Fruit fly (Drosophila melanogaster): ENCODE results near the gene CG5854.

The CG5854 gene

DNA sequence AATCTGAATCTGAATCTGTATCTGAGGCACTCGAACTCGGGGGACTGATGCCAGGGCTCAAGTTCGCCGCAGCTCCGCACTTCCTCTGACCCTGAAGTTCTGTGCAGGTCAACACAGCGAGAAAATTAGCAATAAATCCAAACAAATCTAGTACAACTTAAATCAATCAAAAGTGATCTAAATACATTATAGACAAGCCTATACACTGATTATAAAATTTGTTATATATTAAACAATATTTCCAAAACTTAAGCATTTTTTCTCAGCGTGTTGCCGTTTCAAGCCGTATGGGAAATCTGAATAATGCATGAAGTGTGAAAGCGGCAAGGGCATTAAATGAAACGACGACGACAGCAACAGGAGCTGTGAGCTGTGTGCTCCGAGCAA is 18.7 kb upstream of the CG5854 start (continued):
- TF ChIP-seq CG12104 (GFP tag; optimal IDR thresholded peaks at IDR 0.05) (no peak), Jarid2 (GFP tag; optimal IDR thresholded peaks at IDR 0.05) (no peak), Dll (GFP tag; IDR thresholded peaks at IDR 0.05; ENCODE audit: partially characterized antibody) (no peak), twi (tag; optimal IDR thresholded peaks at IDR 0.05) (no peak), abd-A (tag; optimal IDR thresholded peaks at IDR 0.05) (no peak), Hand (GFP tag; optimal IDR thresholded peaks at IDR 0.05) (no peak), yki (optimal IDR thresholded peaks at IDR 0.05) (no peak), oc (tag; optimal IDR thresholded peaks at IDR 0.05) (no peak), NC2β (GFP tag; optimal IDR thresholded peaks at IDR 0.05) (no peak), tio (GFP tag; optimal IDR thresholded peaks at IDR 0.05) (peak; percentile 27), CG16863 (GFP tag; optimal IDR thresholded peaks at IDR 0.05) (no peak), CG14014 (GFP tag; IDR thresholded peaks at IDR 0.05) (peak; percentile 71), CG3726 (GFP tag; IDR thresholded peaks at IDR 0.05) (no peak), Dbx (GFP tag; IDR thresholded peaks at IDR 0.05) (peak; percentile 56; the same call in 2 of the 3 replicates), Elba2 (GFP tag; optimal IDR thresholded peaks at IDR 0.05) (no peak), CG8359 (GFP tag; optimal IDR thresholded peaks at IDR 0.05; ENCODE audit: borderline replicate concordance) (no peak), Gug (GFP tag; IDR thresholded peaks at IDR 0.05) (no peak), grn (GFP tag; optimal IDR thresholded peaks at IDR 0.05) (no peak), gce (GFP tag; IDR thresholded peaks at IDR 0.05) (no peak), croc (GFP tag; conservative IDR thresholded peaks at IDR 0.05) (no peak)

DNA sequence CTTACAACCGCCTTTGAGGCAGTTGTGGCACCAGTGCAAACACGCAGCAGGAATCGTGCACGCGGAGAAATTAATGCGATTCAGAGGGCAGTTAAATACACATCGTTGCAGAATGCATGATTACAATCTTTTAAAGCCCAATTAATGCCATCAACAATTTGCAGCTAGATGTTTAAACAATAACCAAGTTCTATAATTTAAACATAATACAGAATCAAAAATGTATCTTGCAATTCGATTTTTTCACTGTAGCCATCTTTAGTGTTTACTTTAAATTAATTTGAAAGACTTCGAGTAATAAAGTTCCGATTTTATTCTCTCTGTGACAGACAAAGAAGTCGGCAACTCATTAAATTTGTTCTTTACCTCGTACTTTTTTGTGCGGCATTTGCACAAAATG is 17.7 kb upstream of the CG5854 start:
- no peak for TF ChIP-seq lov (optimal IDR thresholded peaks at IDR 0.05)
- no peak for TF ChIP-seq lov (GFP tag; IDR thresholded peaks at IDR 0.05)
- TF ChIP-seq prd (optimal IDR thresholded peaks at IDR 0.05), result no peak
- TF ChIP-seq prd (GFP tag; IDR thresholded peaks at IDR 0.05), result 0 out of 3 replicates have a peak, but pooled peaks have one; percentile 37
- TF ChIP-seq CG31224 (GFP tag; IDR thresholded peaks at IDR 0.05), result no peak
- TF ChIP-seq CG5953 (GFP tag; IDR thresholded peaks at IDR 0.05), result no peak
- TF ChIP-seq unpg (GFP tag; optimal IDR thresholded peaks at IDR 0.05), result peak; percentile 3
- peak; percentile 27 to 74 for TF ChIP-seq bsh (GFP tag; optimal IDR thresholded peaks at IDR 0.05)
- no peak for TF ChIP-seq maf-S (GFP tag; optimal IDR thresholded peaks at IDR 0.05)
- TF ChIP-seq CG12391 (tag; optimal IDR thresholded peaks at IDR 0.05), result no peak
- no peak for TF ChIP-seq CG9215 (GFP tag; IDR thresholded peaks at IDR 0.05)
- TF ChIP-seq Mad (GFP tag; optimal IDR thresholded peaks at IDR 0.05), result no peak
- TF ChIP-seq dati (GFP tag; IDR thresholded peaks at IDR 0.05), result no peak
- 0 out of 2 replicates have a peak, but pooled peaks have one; percentile 23 for TF ChIP-seq sisA (GFP tag; IDR thresholded peaks at IDR 0.05)
- no peak for TF ChIP-seq Dp (GFP tag; optimal IDR thresholded peaks at IDR 0.05)
- no peak for TF ChIP-seq Dll (GFP tag; IDR thresholded peaks at IDR 0.05; ENCODE audit: partially characterized antibody)
- no peak for TF ChIP-seq ash1 (GFP tag; optimal IDR thresholded peaks at IDR 0.05)
- TF ChIP-seq Dip3 (GFP tag; optimal IDR thresholded peaks at IDR 0.05), result no peak
- TF ChIP-seq Deaf1 (tag; optimal IDR thresholded peaks at IDR 0.05), result no peak
- TF ChIP-seq bab2 (GFP tag; optimal IDR thresholded peaks at IDR 0.05), result no peak
- TF ChIP-seq CG1529 (GFP tag; optimal IDR thresholded peaks at IDR 0.05), result no peak
- no peak for TF ChIP-seq CG6654 (GFP tag; optimal IDR thresholded peaks at IDR 0.05)
- peak; percentile 21 for TF ChIP-seq CG10979 (tag; optimal IDR thresholded peaks at IDR 0.05)
- no peak for TF ChIP-seq Meics (GFP tag; optimal IDR thresholded peaks at IDR 0.05)
- no peak for TF ChIP-seq CG8478 (optimal IDR thresholded peaks at IDR 0.05)
- no peak for TF ChIP-seq CG1233 (GFP tag; optimal IDR thresholded peaks at IDR 0.05)
- 0 out of 2 replicates have a peak, but pooled peaks have one; percentile 13 for TF ChIP-seq Xrp1 (GFP tag; IDR thresholded peaks at IDR 0.05)
- no peak for TF ChIP-seq slp2 (GFP tag; optimal IDR thresholded peaks at IDR 0.05)
- TF ChIP-seq az2 (GFP tag; optimal IDR thresholded peaks at IDR 0.05), result peak; percentile 1
- TF ChIP-seq CG9876 (GFP tag; optimal IDR thresholded peaks at IDR 0.05), result no peak
- TF ChIP-seq vvl (GFP tag; IDR thresholded peaks at IDR 0.05), result no peak
- peak; percentile 20 for TF ChIP-seq Blimp-1 (GFP tag; optimal IDR thresholded peaks at IDR 0.05)
- TF ChIP-seq sd (tag; optimal IDR thresholded peaks at IDR 0.05), result no peak
- TF ChIP-seq oc (tag; optimal IDR thresholded peaks at IDR 0.05), result no peak
- TF ChIP-seq NFAT (GFP tag; IDR thresholded peaks at IDR 0.05), result no peak
